Worm (Caenorhabditis elegans) whole organism, young adult: ENCODE measurements around the gene ZC204.6.

Experiments used
- ZK185.1 ChIP-seq: sonication (generic microtip); optimal IDR thresholded peaks from 2 replicates; lab custom pipeline; 2016; ENCODE audit warnings: mild to moderate bottlenecking, missing genetic modification characterization, missing compliant biosample characterization; ENCODE audit not compliant: poor library complexity, severe bottlenecking
- dox-1 ChIP-seq: fragments of 200-800 bp; sonication (Bioruptor generic); IDR thresholded peaks from 2 replicates; pipeline ENCODE4 v1.3.6; 2022; ENCODE audit warnings: missing genetic modification reagents, missing genetic modification characterization, missing compliant biosample characterization
- fkh-3 ChIP-seq: sonication (generic microtip); optimal IDR thresholded peaks from 2 replicates; lab custom pipeline; 2016; ENCODE audit warnings: mild to moderate bottlenecking, missing genetic modification characterization, missing compliant biosample characterization
- sea-2 ChIP-seq: fragments of 200-800 bp; sonication (Bioruptor generic); IDR thresholded peaks from 2 replicates; pipeline ENCODE4 v1.3.6; 2022; ENCODE audit warnings: missing genetic modification characterization, missing compliant biosample characterization

ce11 chrII:1607575-1607974, 37.1 kb downstream of the ZC204.6 start:
- TF ChIP-seq ZK185.1 (tag; lab: Kevin White, UChicago): no peak
- TF ChIP-seq dox-1 (GFP tag; lab: Robert Waterston, UW): no peak
- TF ChIP-seq sea-2: no peak
- TF ChIP-seq fkh-3 (tag; lab: Kevin White, UChicago): no peak
